Worm (Caenorhabditis elegans) whole organism, L3 larva: Measurements from ENCODE around the gene C56G2.22.

Experiments
- ZK546.5 ChIP-seq: sonication (generic microtip); optimal IDR thresholded peaks from 2 replicates; lab custom pipeline; 2017; ENCODE audit warnings: missing biosample characterization, missing genetic modification characterization
- ama-1 ChIP-seq: fragments of 150-350 bp; optimal IDR thresholded peaks from 2 replicates; lab custom pipeline; 2018
- ceh-16 ChIP-seq: sonication (generic microtip); optimal IDR thresholded peaks from 2 replicates; lab custom pipeline; 2017; ENCODE audit warnings: missing biosample characterization, missing genetic modification characterization
- ceh-28 ChIP-seq: fragments of 150-350 bp; optimal IDR thresholded peaks from 2 replicates; lab custom pipeline; 2014; ENCODE audit warnings: missing biosample characterization, missing genetic modification reagents, missing genetic modification characterization
- fos-1 ChIP-seq: fragments of 150-350 bp; optimal IDR thresholded peaks from 2 replicates; lab custom pipeline; 2014; ENCODE audit warnings: missing biosample characterization, missing genetic modification characterization
- lin-15B ChIP-seq: fragments of 150-350 bp; optimal IDR thresholded peaks from 2 replicates; lab custom pipeline; 2014; ENCODE audit warnings: missing biosample characterization, missing genetic modification characterization
- lin-39 ChIP-seq: fragments of 150-350 bp; optimal IDR thresholded peaks from 2 replicates; lab custom pipeline; 2018; ENCODE audit warnings: missing biosample characterization, missing genetic modification reagents, missing genetic modification characterization
- lsy-12 ChIP-seq: sonication (generic microtip); optimal IDR thresholded peaks from 2 replicates; lab custom pipeline; 2016; ENCODE audit warnings: mild to moderate bottlenecking, missing genetic modification characterization, missing compliant biosample characterization
- nhr-11 ChIP-seq: fragments of 150-350 bp; optimal IDR thresholded peaks from 2 replicates; lab custom pipeline; 2014; ENCODE audit warnings: missing biosample characterization, missing genetic modification characterization
- nhr-23 ChIP-seq: fragments of 150-350 bp; optimal IDR thresholded peaks from 2 replicates; lab custom pipeline; 2014; ENCODE audit warnings: missing biosample characterization, missing genetic modification reagents, missing genetic modification characterization
- nhr-77 ChIP-seq: fragments of 150-350 bp; optimal IDR thresholded peaks from 2 replicates; lab custom pipeline; 2014; ENCODE audit warnings: missing biosample characterization, missing genetic modification characterization
- pqm-1 ChIP-seq: fragments of 150-350 bp; optimal IDR thresholded peaks from 2 replicates; lab custom pipeline; 2017; ENCODE audit warnings: missing biosample characterization, missing genetic modification characterization, inconsistent platforms
- unc-62 ChIP-seq: fragments of 150-350 bp; sonication (generic microtip); optimal IDR thresholded peaks from 4 replicates; lab custom pipeline; 2014; ENCODE audit warnings: missing biosample characterization, missing genetic modification reagents, missing genetic modification characterization
- zag-1 ChIP-seq: fragments of 150-350 bp; optimal IDR thresholded peaks from 2 replicates; lab custom pipeline; 2014; ENCODE audit warnings: missing biosample characterization, missing genetic modification characterization

DNA sequence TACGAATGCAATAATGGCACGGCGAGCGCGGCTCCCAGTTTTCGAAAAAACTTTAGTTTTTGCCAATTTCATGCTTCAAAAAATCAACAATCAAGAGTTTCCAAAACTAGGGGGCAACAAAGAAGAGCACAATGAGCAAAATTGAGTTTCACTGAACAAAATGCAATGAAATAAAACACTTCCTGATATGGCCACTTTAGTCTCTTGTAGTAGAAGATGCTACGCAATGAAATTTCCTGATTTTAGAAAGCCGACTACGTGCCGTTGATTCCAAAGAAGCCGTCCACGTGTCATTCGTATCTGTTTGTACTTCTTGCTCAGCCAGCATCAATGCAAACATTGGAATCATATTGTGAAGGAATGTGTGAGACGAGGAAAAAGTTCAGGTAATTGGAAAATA is 11.9 kb upstream of the C56G2.22 start:
- TF ChIP-seq lin-39 (tag; lab: Kevin White, UChicago) = no peak
- no peak for TF ChIP-seq nhr-11 (tag; lab: Kevin White, UChicago)
- no peak for TF ChIP-seq pqm-1
- no peak for TF ChIP-seq ZK546.5 (tag; lab: Kevin White, UChicago)
- no peak for TF ChIP-seq lin-15B (tag; lab: Kevin White, UChicago)
- TF ChIP-seq ceh-16 (tag; lab: Kevin White, UChicago) = no peak
- TF ChIP-seq zag-1 (tag; lab: Kevin White, UChicago) = no peak
- TF ChIP-seq ceh-28 (tag; lab: Kevin White, UChicago) = no peak
- TF ChIP-seq nhr-77 = no peak
- no peak for TF ChIP-seq unc-62 (GFP tag; lab: Kevin White, UChicago)
- no peak for TF ChIP-seq fos-1 (tag; lab: Kevin White, UChicago)
- no peak for TF ChIP-seq ama-1 (lab: Kevin White, UChicago)
- no peak for TF ChIP-seq lsy-12 (tag; lab: Kevin White, UChicago)
- TF ChIP-seq nhr-23 (tag; lab: Kevin White, UChicago) = no peak
